Worm (Caenorhabditis elegans) whole organism, L4/young adult: ENCODE results near the gene col-91.

Experiments used
- W03F9.2 ChIP-seq: fragments of 150-350 bp; optimal IDR thresholded peaks from 2 replicates; lab custom pipeline; 2014; ENCODE audit warnings: missing biosample characterization, missing genetic modification characterization
- dao-5 ChIP-seq: sonication (generic microtip); optimal IDR thresholded peaks from 2 replicates; lab custom pipeline; 2016; ENCODE audit warnings: missing genotype, missing genetic modification characterization, moderate library complexity, missing compliant biosample characterization
- him-1 ChIP-seq: sonication (generic microtip); optimal IDR thresholded peaks from 2 replicates; lab custom pipeline; 2016; ENCODE audit warnings: missing genotype, missing genetic modification reagents, missing genetic modification characterization, missing compliant biosample characterization

ce11 chrIII:8240948-8241347 is 22.5 kb downstream of the col-91 start:
- TF ChIP-seq W03F9.2 (tag; lab: Kevin White, UChicago) = no peak
- no peak for TF ChIP-seq dao-5 (tag; lab: Kevin White, UChicago)
- TF ChIP-seq him-1 (tag; lab: Kevin White, UChicago) = no peak
